Fruit fly (Drosophila melanogaster) whole organism, embryonic: ENCODE results near the gene CG5235.
A peak's percentile ranks its signal among the peaks of the same experiment; 100 is the strongest.

Experiments used
- Aef1 ChIP-seq: fragments of 200-800 bp; sonication (Bioruptor generic); IDR thresholded peaks from 3 replicates; pipeline ENCODE4 v1.3.6; 2022; ENCODE audit warnings: missing biosample characterization, missing genetic modification characterization
- CG10267 ChIP-seq: fragments of 200-800 bp; sonication (Bioruptor generic); optimal IDR thresholded peaks from 2 replicates; lab custom pipeline; 2018; ENCODE audit warnings: missing biosample characterization, mild to moderate bottlenecking, missing genetic modification characterization, moderate library complexity
- CG10959 ChIP-seq: fragments of 200-800 bp; sonication (Bioruptor generic); IDR thresholded peaks from 2 replicates; pipeline ENCODE4 v1.3.6; 2022; ENCODE audit warnings: missing biosample characterization, missing genetic modification characterization
- CG11085 ChIP-seq: fragments of 200-800 bp; sonication (Bioruptor generic); IDR thresholded peaks from 2 replicates; pipeline ENCODE4 v1.3.6; 2022; ENCODE audit warnings: missing biosample characterization, missing genetic modification characterization
- CG11504 ChIP-seq: fragments of 200-800 bp; sonication (Bioruptor generic); optimal IDR thresholded peaks from 3 replicates; lab custom pipeline; 2019; ENCODE audit warnings: missing biosample characterization, mild to moderate bottlenecking, missing genetic modification characterization, moderate library complexity
- CG11695 ChIP-seq: fragments of 200-800 bp; sonication (Bioruptor generic); IDR thresholded peaks from 3 replicates; pipeline ENCODE4 v1.3.6; 2022; ENCODE audit warnings: missing biosample characterization, missing genetic modification characterization
- CG12071 ChIP-seq: fragments of 200-800 bp; sonication (Bioruptor generic); optimal IDR thresholded peaks from 3 replicates; lab custom pipeline; 2018; ENCODE audit warnings: missing biosample characterization, mild to moderate bottlenecking, missing genetic modification characterization
- CG1233 ChIP-seq: fragments of 200-800 bp; sonication (Bioruptor generic); optimal IDR thresholded peaks from 4 replicates; lab custom pipeline; 2018; ENCODE audit warnings: missing biosample characterization, mild to moderate bottlenecking, missing genetic modification characterization
- CG13287 ChIP-seq: fragments of 200-800 bp; sonication (Bioruptor generic); IDR thresholded peaks from 2 replicates; pipeline ENCODE4 v1.3.6; 2022; ENCODE audit warnings: missing biosample characterization, missing genetic modification characterization; ENCODE audit not compliant: partially characterized antibody
- CG14710 ChIP-seq: fragments of 200-800 bp; sonication (Bioruptor generic); optimal IDR thresholded peaks from 3 replicates; lab custom pipeline; 2019; ENCODE audit warnings: missing biosample characterization, mild to moderate bottlenecking, missing genetic modification characterization, moderate library complexity
- CG15269 ChIP-seq: fragments of 200-800 bp; sonication (Bioruptor generic); optimal IDR thresholded peaks from 2 replicates; lab custom pipeline; 2018; ENCODE audit warnings: missing biosample characterization, mild to moderate bottlenecking, missing genetic modification characterization, moderate library complexity
- CG16815 ChIP-seq: fragments of 200-800 bp; sonication (Bioruptor generic); optimal IDR thresholded peaks from 3 replicates; lab custom pipeline; 2017; ENCODE audit warnings: missing biosample characterization, mild to moderate bottlenecking, missing genetic modification characterization
- CG17568 ChIP-seq: fragments of 200-800 bp; sonication (Bioruptor generic); optimal IDR thresholded peaks from 2 replicates; lab custom pipeline; 2018; ENCODE audit warnings: missing biosample characterization, mild to moderate bottlenecking, missing genetic modification characterization, moderate library complexity
- CG2875 ChIP-seq: fragments of 200-800 bp; sonication (Bioruptor generic); optimal IDR thresholded peaks from 2 replicates; lab custom pipeline; 2017; ENCODE audit warnings: missing biosample characterization, mild to moderate bottlenecking, missing genetic modification characterization, missing genetic modification reagents
- CG3065 ChIP-seq: fragments of 200-800 bp; sonication (Bioruptor generic); optimal IDR thresholded peaks from 2 replicates; lab custom pipeline; 2016; ENCODE audit warnings: missing biosample characterization, missing genetic modification characterization
- CG33557 ChIP-seq: fragments of 200-800 bp; sonication (Bioruptor generic); optimal IDR thresholded peaks from 2 replicates; lab custom pipeline; 2019; ENCODE audit warnings: missing biosample characterization, mild to moderate bottlenecking, missing genetic modification characterization, moderate library complexity
- CG4360 ChIP-seq: fragments of 200-800 bp; sonication (Bioruptor generic); IDR thresholded peaks from 2 replicates; pipeline ENCODE4 v1.3.6; 2022; ENCODE audit warnings: missing biosample characterization, missing genetic modification characterization
- CG4730 ChIP-seq: fragments of 200-800 bp; sonication (Bioruptor generic); IDR thresholded peaks from 2 replicates; pipeline ENCODE4 v1.3.6; 2022; ENCODE audit warnings: missing biosample characterization, missing genetic modification characterization
- CG6791 ChIP-seq: fragments of 200-800 bp; sonication (Bioruptor generic); IDR thresholded peaks from 3 replicates; pipeline ENCODE4 v1.3.6; 2022; ENCODE audit warnings: missing biosample characterization, missing genetic modification characterization; ENCODE audit not compliant: partially characterized antibody
- CG8290 ChIP-seq, 3 experiments: fragments of 200-800 bp; sonication (Bioruptor generic); optimal IDR thresholded peaks; 2 replicates each; lab custom pipeline; 2016 to 2019; ENCODE audit warnings: missing biosample characterization in 3 of 3, missing genetic modification characterization in 3 of 3, mild to moderate bottlenecking in 2 of 3, moderate library complexity in 1 of 3
- CG8388 ChIP-seq: fragments of 200-800 bp; sonication (Bioruptor generic); optimal IDR thresholded peaks from 2 replicates; lab custom pipeline; 2019; ENCODE audit warnings: missing biosample characterization, mild to moderate bottlenecking, missing genetic modification characterization, moderate library complexity
- CG8924 ChIP-seq: fragments of 200-800 bp; optimal IDR thresholded peaks from 3 replicates; lab custom pipeline; 2019; ENCODE audit warnings: missing biosample characterization, mild to moderate bottlenecking, missing genetic modification characterization, moderate library complexity
- Dip3 ChIP-seq: fragments of 200-800 bp; sonication (Bioruptor generic); optimal IDR thresholded peaks from 3 replicates; lab custom pipeline; 2016; ENCODE audit warnings: missing biosample characterization, missing genetic modification characterization
- Drgx ChIP-seq: fragments of 200-800 bp; sonication (Bioruptor generic); IDR thresholded peaks from 2 replicates; pipeline ENCODE4 v1.3.6; 2022; ENCODE audit warnings: missing biosample characterization, missing genetic modification characterization
- HHEX ChIP-seq: fragments of 200-800 bp; sonication (Bioruptor generic); optimal IDR thresholded peaks from 3 replicates; lab custom pipeline; 2017; ENCODE audit warnings: missing biosample characterization, mild to moderate bottlenecking, missing genetic modification characterization, missing genetic modification reagents
- Hmr ChIP-seq: fragments of 200-800 bp; sonication (Bioruptor generic); optimal IDR thresholded peaks from 3 replicates; lab custom pipeline; 2017; ENCODE audit warnings: mild to moderate bottlenecking, missing biosample characterization, missing genetic modification reagents, missing genetic modification characterization
- Hr78 ChIP-seq, 2 experiments: fragments of 200-800 bp in 1 of 2; fragments of >200 bp in 1 of 2; sonication (Bioruptor generic) in 1 of 2; optimal IDR thresholded peaks; 2 replicates each; lab custom pipeline; 2017 to 2019; ENCODE audit warnings: missing biosample characterization in 2 of 2, missing genetic modification characterization in 2 of 2, mild to moderate bottlenecking in 1 of 2, moderate library complexity in 1 of 2
- Lim3 ChIP-seq: fragments of 200-800 bp; sonication (Bioruptor generic); IDR thresholded peaks from 2 replicates; pipeline ENCODE4 v1.3.6; 2022; ENCODE audit warnings: missing biosample characterization, missing genetic modification characterization
- Med ChIP-seq: fragments of 200-800 bp; sonication (Bioruptor generic); peaks from one replicate; lab custom pipeline; 2016; ENCODE audit warnings: missing biosample characterization, missing genetic modification characterization, mild to moderate bottlenecking, inconsistent platforms, moderate library complexity
- Meics ChIP-seq: fragments of 200-800 bp; sonication (Bioruptor generic); optimal IDR thresholded peaks from 2 replicates; lab custom pipeline; 2017; ENCODE audit warnings: missing biosample characterization, mild to moderate bottlenecking, missing genetic modification characterization
- Nf-YB ChIP-seq: fragments of 200-800 bp; sonication (Bioruptor generic); optimal IDR thresholded peaks from 3 replicates; lab custom pipeline; 2019; ENCODE audit warnings: missing biosample characterization, mild to moderate bottlenecking, missing genetic modification characterization, moderate library complexity
- Ptx1 ChIP-seq: fragments of 200-800 bp; sonication (Bioruptor generic); IDR thresholded peaks from 2 replicates; pipeline ENCODE4 v1.3.6; 2022; ENCODE audit warnings: missing biosample characterization, missing genetic modification characterization
- Sox100B ChIP-seq: fragments of 200-800 bp; sonication (Bioruptor generic); optimal IDR thresholded peaks from 3 replicates; lab custom pipeline; 2018; ENCODE audit warnings: missing biosample characterization, mild to moderate bottlenecking, missing genetic modification characterization
- ac ChIP-seq: fragments of 200-800 bp; sonication (Bioruptor generic); optimal IDR thresholded peaks from 3 replicates; lab custom pipeline; 2017; ENCODE audit warnings: missing biosample characterization, mild to moderate bottlenecking, missing genetic modification characterization
- cas ChIP-seq: fragments of 200-800 bp; sonication (Bioruptor generic); IDR thresholded peaks from 2 replicates; pipeline ENCODE4 v1.3.6; 2022; ENCODE audit warnings: missing biosample characterization, missing genetic modification characterization
- dmrt11E ChIP-seq: fragments of 200-800 bp; sonication (Bioruptor generic); optimal IDR thresholded peaks from 3 replicates; lab custom pipeline; 2018; ENCODE audit warnings: missing biosample characterization, mild to moderate bottlenecking, missing genetic modification characterization, moderate library complexity
- dmrt99B ChIP-seq: fragments of 200-800 bp; sonication (Bioruptor generic); optimal IDR thresholded peaks from 2 replicates; lab custom pipeline; 2018; ENCODE audit warnings: missing biosample characterization, mild to moderate bottlenecking, missing genetic modification characterization, moderate library complexity
- esg ChIP-seq: fragments of 200-800 bp; sonication (Bioruptor generic); conservative IDR thresholded peaks from 2 replicates; pipeline ENCODE4 v1.3.6; 2022; ENCODE audit warnings: missing biosample characterization, missing genetic modification characterization
- fd96Cb ChIP-seq: fragments of 200-800 bp; sonication (Bioruptor generic); optimal IDR thresholded peaks from 2 replicates; lab custom pipeline; 2018; ENCODE audit warnings: missing biosample characterization, mild to moderate bottlenecking, missing genetic modification characterization, moderate library complexity
- fu2 ChIP-seq: fragments of 200-800 bp; sonication (Bioruptor generic); optimal IDR thresholded peaks from 2 replicates; lab custom pipeline; 2016; ENCODE audit warnings: missing biosample characterization, missing genetic modification characterization
- her ChIP-seq: fragments of 200-800 bp; sonication (Bioruptor generic); optimal IDR thresholded peaks from 2 replicates; lab custom pipeline; 2016; ENCODE audit warnings: missing biosample characterization, missing genetic modification characterization
- nau ChIP-seq: fragments of 200-800 bp; sonication (Bioruptor generic); optimal IDR thresholded peaks from 3 replicates; lab custom pipeline; 2017; ENCODE audit warnings: missing biosample characterization, mild to moderate bottlenecking, missing genetic modification characterization, missing genetic modification reagents
- nom ChIP-seq: fragments of 200-800 bp; sonication (Bioruptor generic); optimal IDR thresholded peaks from 2 replicates; lab custom pipeline; 2017; ENCODE audit warnings: missing biosample characterization, missing genetic modification characterization, mild to moderate bottlenecking, moderate library complexity, missing genetic modification reagents
- pan ChIP-seq, 4 experiments: fragments of >200 bp in 3 of 4; fragments of 200-800 bp in 1 of 4; sonication (Bioruptor generic) in 1 of 4; optimal IDR thresholded peaks in 3 of 4; IDR thresholded peaks in 1 of 4; 2 replicates each; pipeline versions ENCODE4 v1.3.6 to Lab custom; 2017 to 2022; ENCODE audit warnings: missing biosample characterization in 2 of 4, missing genetic modification characterization in 2 of 4, mixed read lengths in 1 of 4
- sisA ChIP-seq: fragments of 200-800 bp; sonication (Bioruptor generic); IDR thresholded peaks from 2 replicates; pipeline ENCODE4 v1.3.6; 2022; ENCODE audit warnings: missing biosample characterization, missing genetic modification characterization
- unpg ChIP-seq: fragments of 200-800 bp; sonication (Bioruptor generic); optimal IDR thresholded peaks from 3 replicates; lab custom pipeline; 2018; ENCODE audit warnings: missing biosample characterization, mild to moderate bottlenecking, missing genetic modification characterization, moderate library complexity

The CG5235 gene

DNA sequence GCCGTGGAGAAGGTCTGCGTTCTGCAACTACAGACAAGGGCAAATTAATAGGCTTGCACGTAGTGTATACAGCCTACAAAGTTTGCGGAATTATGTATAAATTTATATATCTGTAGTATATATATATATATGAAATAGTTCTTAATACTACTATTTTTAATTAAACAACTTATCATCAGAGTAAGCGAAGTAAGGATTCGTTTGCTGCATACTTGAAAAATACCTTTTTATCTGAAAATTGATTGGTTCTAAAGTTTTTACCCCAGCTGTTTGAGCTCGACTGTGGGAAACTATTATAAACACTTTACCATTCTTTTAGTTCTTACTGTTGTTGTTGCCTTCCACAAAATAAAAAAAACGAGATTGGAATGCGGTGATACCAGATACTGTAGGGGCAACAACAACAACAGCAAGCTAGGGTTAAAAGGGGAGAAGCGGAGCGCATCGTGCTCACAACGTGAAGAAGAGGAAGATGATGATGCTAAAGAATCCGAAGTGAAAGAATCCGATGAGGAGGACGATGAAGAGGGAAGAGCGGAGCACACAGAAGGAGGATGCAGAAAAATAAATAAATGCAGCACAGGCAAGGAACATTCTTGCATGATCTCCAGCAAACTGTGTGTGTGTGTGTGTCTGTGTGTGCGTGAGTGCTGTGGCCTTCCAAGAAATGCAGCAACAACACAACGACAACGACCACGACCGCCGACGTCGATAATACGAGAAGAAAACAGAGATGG, 47.0 kb downstream of the CG5235 start (continued):
- TF ChIP-seq Ptx1 (peak; percentile 51; the same call in 1 of the 2 replicates), fd96Cb (tag; lab: Kevin White, UChicago) (peak; percentile 68), unpg (GFP tag; lab: Kevin White, UChicago) (peak; percentile 49), esg (GFP tag; lab: Robert Waterston, UW) (peak; percentile 20; the same call in 1 of the 2 replicates), CG11695 (GFP tag; lab: Robert Waterston, UW) (0 out of 3 replicates have a peak, but pooled peaks have one; percentile 48), her (GFP tag; lab: Kevin White, UChicago) (no peak), ac (GFP tag; lab: Kevin White, UChicago) (peak; percentile 15), CG17568 (GFP tag; lab: Kevin White, UChicago) (no peak), Aef1 (GFP tag; lab: Robert Waterston, UW) (no peak), Meics (GFP tag; lab: Kevin White, UChicago) (peak; percentile 56), Med (GFP tag; lab: Kevin White, UChicago) (peak; percentile 54), dmrt99B (tag; lab: Kevin White, UChicago) (peak; percentile 61), CG8924 (tag; lab: Kevin White, UChicago) (peak; percentile 25), Hmr (GFP tag; lab: Kevin White, UChicago) (peak; percentile 20), Sox100B (GFP tag; lab: Kevin White, UChicago) (peak; percentile 34), CG8388 (GFP tag; lab: Kevin White, UChicago) (peak; percentile 44), CG11085 (GFP tag; lab: Robert Waterston, UW) (no peak), CG1233 (GFP tag; lab: Kevin White, UChicago) (peak; percentile 24), CG10267 (tag; lab: Kevin White, UChicago) (peak; percentile 72), CG15269 (peak; percentile 55), CG3065 (peak; percentile 27), CG8290 (GFP tag; optimal IDR thresholded peaks at IDR 0.05; lab: Kevin White, UChicago) (peak; percentile 30), CG8290 (tag; optimal IDR thresholded peaks at IDR 0.05; lab: Kevin White, UChicago) (no peak), nau (GFP tag; lab: Kevin White, UChicago) (no peak), CG10959 (GFP tag; lab: Robert Waterston, UW) (peak; percentile 37; the same call in 1 of the 2 replicates), Lim3 (no peak), Nf-YB (GFP tag; lab: Kevin White, UChicago) (peak; percentile 48), CG6791 (GFP tag; lab: Robert Waterston, UW) (peak; percentile 50; the same call in 1 of the 3 replicates), CG2875 (GFP tag; lab: Kevin White, UChicago) (peak; percentile 5), CG4730 (GFP tag; lab: Robert Waterston, UW) (0 out of 2 replicates have a peak, but pooled peaks have one; percentile 33), fu2 (GFP tag; lab: Kevin White, UChicago) (no peak), dmrt11E (tag; lab: Kevin White, UChicago) (peak; percentile 73), Drgx (GFP tag; lab: Robert Waterston, UW) (peak; percentile 73), pan (optimal IDR thresholded peaks at IDR 0.05; lab: Kevin White, UChicago) (no peak), pan (GFP tag; optimal IDR thresholded peaks at IDR 0.05 in 1 of 2, IDR thresholded peaks at IDR 0.05 in 1 of 2) (peak in 1 of 2 experiments; percentile 31), HHEX (GFP tag; lab: Kevin White, UChicago) (peak; percentile 49), Dip3 (no peak), CG4360 (GFP tag; lab: Robert Waterston, UW) (peak; percentile 99), CG14710 (peak; percentile 66), CG13287 (no peak), nom (peak; percentile 85), CG33557 (peak; percentile 77), CG16815 (peak; percentile 24), Hr78 (GFP tag; optimal IDR thresholded peaks at IDR 0.05; lab: Kevin White, UChicago) (no peak), CG11504 (tag; lab: Kevin White, UChicago) (peak; percentile 71), cas (no peak), CG12071 (GFP tag; lab: Kevin White, UChicago) (no peak), sisA (GFP tag; lab: Robert Waterston, UW) (no peak)
